Worm (Caenorhabditis elegans): Measurements from ENCODE around the gene fbxa-31.
A peak's percentile ranks its signal among the peaks of the same experiment; 100 is the strongest.

The fbxa-31 gene

DNA sequence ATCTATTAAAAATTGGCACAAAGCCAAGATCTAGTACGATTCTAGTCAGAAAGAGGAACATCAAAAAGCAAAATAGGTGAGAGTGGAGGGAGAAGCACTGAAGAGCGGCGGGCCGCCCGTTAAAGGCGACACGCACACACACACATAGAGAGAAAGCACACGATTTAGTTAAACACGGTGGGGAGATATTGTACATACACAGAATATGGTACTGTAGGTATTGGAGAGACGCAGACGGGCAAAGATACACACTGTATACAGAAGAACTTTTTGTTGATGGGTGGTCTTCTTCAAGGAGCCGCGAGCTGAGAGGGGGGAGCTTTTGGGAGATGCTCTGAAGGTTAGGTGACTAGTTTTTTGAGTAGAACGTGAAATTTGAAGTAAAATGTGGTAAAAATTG lies 45.0 kb downstream of the fbxa-31 start:
- TF ChIP-seq nhr-10 (tag; optimal IDR thresholded peaks at IDR 0.05) = no peak
- no peak for TF ChIP-seq daf-19 (GFP tag; conservative IDR thresholded peaks at IDR 0.05)
- peak; percentile 61 for TF ChIP-seq nhr-6 (tag; optimal IDR thresholded peaks at IDR 0.05)
- TF ChIP-seq spr-1 (tag; optimal IDR thresholded peaks at IDR 0.05) = no peak
- no peak for TF ChIP-seq pha-4 (GFP tag; IDR thresholded peaks at IDR 0.05)
- TF ChIP-seq pha-4 (tag; optimal IDR thresholded peaks at IDR 0.05) = peak; percentile 84
- TF ChIP-seq skn-1 (tag; optimal IDR thresholded peaks at IDR 0.05) = no peak
- no peak for TF ChIP-seq nhr-41 (GFP tag; IDR thresholded peaks at IDR 0.05)
- TF ChIP-seq pqm-1 (tag; optimal IDR thresholded peaks at IDR 0.05) = peak; percentile 46
- no peak for TF ChIP-seq jun-1 (tag; optimal IDR thresholded peaks at IDR 0.05)
- no peak for TF ChIP-seq dmd-8 (GFP tag; IDR thresholded peaks at IDR 0.05)
- no peak for TF ChIP-seq lin-38 (GFP tag; IDR thresholded peaks at IDR 0.05)
- TF ChIP-seq D1046.2 (GFP tag; IDR thresholded peaks at IDR 0.05) = 0 out of 2 replicates have a peak, but pooled peaks have one; percentile 44
- no peak for TF ChIP-seq lim-7 (GFP tag; IDR thresholded peaks at IDR 0.05)
- peak; percentile 21 for TF ChIP-seq hlh-11 (tag; optimal IDR thresholded peaks at IDR 0.05)
- TF ChIP-seq php-3 (GFP tag; IDR thresholded peaks at IDR 0.05) = 0 out of 2 replicates have a peak, but pooled peaks have one; percentile 51
- TF ChIP-seq nhr-28 (tag; optimal IDR thresholded peaks at IDR 0.05) = peak; percentile 41
- peak; percentile 9 for TF ChIP-seq dve-1 (tag; optimal IDR thresholded peaks at IDR 0.05; ENCODE audit: insufficient read depth)
- TF ChIP-seq ztf-11 (tag; optimal IDR thresholded peaks at IDR 0.05) = no peak
- TF ChIP-seq daf-16 (GFP tag; optimal IDR thresholded peaks at IDR 0.05) = no peak
- peak; percentile 44 for TF ChIP-seq daf-16 (tag; optimal IDR thresholded peaks at IDR 0.05)
- TF ChIP-seq ces-1 (GFP tag; optimal IDR thresholded peaks at IDR 0.05) = no peak
- no peak for TF ChIP-seq F44E2.7 (GFP tag; IDR thresholded peaks at IDR 0.05)
- TF ChIP-seq zfp-2 (tag; optimal IDR thresholded peaks at IDR 0.05) = no peak
- TF ChIP-seq gei-8 (GFP tag; optimal IDR thresholded peaks at IDR 0.05) = no peak
- peak; percentile 0 for TF ChIP-seq mes-2 (tag; optimal IDR thresholded peaks at IDR 0.05; ENCODE audit: poor library complexity, severe bottlenecking)
- TF ChIP-seq tag-97 (GFP tag; IDR thresholded peaks at IDR 0.05) = no peak
- TF ChIP-seq snpc-1.2 (GFP tag; IDR thresholded peaks at IDR 0.05) = no peak
- TF ChIP-seq F26F4.8 (GFP tag; conservative IDR thresholded peaks at IDR 0.05) = no peak
- no peak for TF ChIP-seq fkh-10 (GFP tag; optimal IDR thresholded peaks at IDR 0.05)
- TF ChIP-seq snpc-4 (tag; optimal IDR thresholded peaks at IDR 0.05) = no peak
- no peak for TF ChIP-seq ZK337.2 (GFP tag; IDR thresholded peaks at IDR 0.05)

DNA sequence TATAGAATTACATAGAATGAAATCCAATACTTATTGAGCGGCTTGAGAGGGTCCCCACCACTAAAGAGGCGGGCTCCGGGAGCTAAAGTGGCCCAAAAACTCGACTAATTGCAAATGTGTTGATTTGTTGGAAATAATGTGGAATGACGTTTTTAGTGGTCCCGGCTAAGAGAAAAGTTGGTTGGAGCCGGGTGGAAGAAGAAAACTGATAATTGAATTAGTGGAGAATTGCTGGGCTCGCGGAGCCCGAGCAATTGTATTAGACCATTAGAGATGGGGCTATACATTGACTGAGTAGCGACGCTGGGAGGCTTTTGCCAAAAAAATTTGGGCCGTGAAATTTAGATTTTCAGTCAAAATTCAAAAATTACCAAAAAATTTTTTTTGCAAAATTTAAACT lies 45.6 kb downstream of the fbxa-31 start:
- TF ChIP-seq ctbp-1 (GFP tag; IDR thresholded peaks at IDR 0.05) (no peak), mdt-29 (GFP tag; IDR thresholded peaks at IDR 0.05) (no peak), cey-2 (tag; optimal IDR thresholded peaks at IDR 0.05; ENCODE audit: borderline replicate concordance, insufficient read depth) (no peak), daf-16 (GFP tag; optimal IDR thresholded peaks at IDR 0.05) (no peak), daf-16 (tag; optimal IDR thresholded peaks at IDR 0.05) (no peak), aha-1 (tag) (no peak), ztf-11 (tag; optimal IDR thresholded peaks at IDR 0.05) (no peak), rbr-2 (tag; optimal IDR thresholded peaks at IDR 0.05) (no peak), nhr-102 (tag; optimal IDR thresholded peaks at IDR 0.05) (no peak), daf-8 (GFP tag; IDR thresholded peaks at IDR 0.05) (no peak), nhr-41 (GFP tag; IDR thresholded peaks at IDR 0.05) (no peak), ceh-32 (tag; optimal IDR thresholded peaks at IDR 0.05; ENCODE audit: poor library complexity) (no peak), nhr-28 (tag; optimal IDR thresholded peaks at IDR 0.05) (no peak), lsy-2 (tag; optimal IDR thresholded peaks at IDR 0.05) (no peak), dmd-6 (GFP tag; IDR thresholded peaks at IDR 0.05) (no peak), F10B5.3 (tag; optimal IDR thresholded peaks at IDR 0.05) (no peak), nhr-10 (tag; optimal IDR thresholded peaks at IDR 0.05) (no peak), hif-1 (tag; optimal IDR thresholded peaks at IDR 0.05) (no peak), nhr-76 (tag; optimal IDR thresholded peaks at IDR 0.05) (no peak), lin-39 (tag; optimal IDR thresholded peaks at IDR 0.05) (no peak)

All from whole organism, L4 larva.